Fruit fly (Drosophila melanogaster) whole organism, embryonic: Measurements from ENCODE around the gene Eig71Ea.
A peak's percentile ranks its signal among the peaks of the same experiment; 100 is the strongest.

ENCODE experiments used
- Abd-B ChIP-seq: fragments of 200-800 bp; sonication (Bioruptor generic); optimal IDR thresholded peaks from 2 replicates; lab custom pipeline; 2018; ENCODE audit warnings: missing biosample characterization, mild to moderate bottlenecking, missing genetic modification characterization, moderate library complexity
- Awh ChIP-seq: fragments of 200-800 bp; sonication (Bioruptor generic); IDR thresholded peaks from 2 replicates; pipeline ENCODE4, ENCODE4 v1.3.6; 2022; ENCODE audit warnings: missing biosample characterization, missing genetic modification characterization
- CG11247 ChIP-seq: fragments of 200-800 bp; sonication (Bioruptor generic); IDR thresholded peaks from 2 replicates; pipeline ENCODE4 v1.3.6; 2022; ENCODE audit warnings: missing biosample characterization, missing genetic modification characterization
- CG11696 ChIP-seq: fragments of 200-800 bp; sonication (Bioruptor generic); IDR thresholded peaks from 2 replicates; pipeline ENCODE4 v1.3.6; 2022; ENCODE audit warnings: missing biosample characterization, missing genetic modification characterization
- CG13287 ChIP-seq: fragments of 200-800 bp; sonication (Bioruptor generic); IDR thresholded peaks from 2 replicates; pipeline ENCODE4 v1.3.6; 2022; ENCODE audit warnings: missing biosample characterization, missing genetic modification characterization; ENCODE audit not compliant: partially characterized antibody
- CG13424 ChIP-seq: fragments of 200-800 bp; sonication (Bioruptor generic); optimal IDR thresholded peaks from 2 replicates; lab custom pipeline; 2019; ENCODE audit warnings: missing biosample characterization, mild to moderate bottlenecking, missing genetic modification characterization, moderate library complexity
- CG13775 ChIP-seq: fragments of 200-800 bp; sonication (Bioruptor generic); optimal IDR thresholded peaks from 3 replicates; lab custom pipeline; 2017; ENCODE audit warnings: missing biosample characterization, mild to moderate bottlenecking, missing genetic modification characterization
- CG14667 ChIP-seq: fragments of 200-800 bp; sonication (Bioruptor generic); IDR thresholded peaks from 2 replicates; pipeline ENCODE4 v1.3.6; 2022; ENCODE audit warnings: missing biosample characterization, missing genetic modification characterization
- CG14860 ChIP-seq: fragments of 200-800 bp; sonication (Bioruptor generic); IDR thresholded peaks from 3 replicates; pipeline ENCODE4 v1.3.6; 2022; ENCODE audit warnings: missing biosample characterization, missing genetic modification characterization; ENCODE audit not compliant: partially characterized antibody
- CG1529 ChIP-seq: fragments of 200-800 bp; sonication (Bioruptor generic); optimal IDR thresholded peaks from 3 replicates; lab custom pipeline; 2018; ENCODE audit warnings: missing biosample characterization, missing genetic modification characterization
- CG15479 ChIP-seq: fragments of 200-800 bp; sonication (Bioruptor generic); optimal IDR thresholded peaks from 3 replicates; lab custom pipeline; 2019; ENCODE audit warnings: missing biosample characterization, mild to moderate bottlenecking, missing genetic modification characterization, moderate library complexity
- CG15514 ChIP-seq: fragments of 200-800 bp; sonication (Bioruptor generic); optimal IDR thresholded peaks from 3 replicates; lab custom pipeline; 2017; ENCODE audit warnings: missing biosample characterization, missing genetic modification characterization, mild to moderate bottlenecking, moderate library complexity, missing genetic modification reagents
- CG1647 ChIP-seq: fragments of 200-800 bp; sonication (Bioruptor generic); optimal IDR thresholded peaks from 3 replicates; lab custom pipeline; 2016; ENCODE audit warnings: missing biosample characterization, missing genetic modification characterization
- CG16779 ChIP-seq: fragments of 200-800 bp; sonication (Bioruptor generic); IDR thresholded peaks from 2 replicates; pipeline ENCODE4 v1.3.6; 2022; ENCODE audit warnings: missing biosample characterization, missing genetic modification characterization
- CG17802 ChIP-seq: fragments of 200-800 bp; sonication (Bioruptor generic); optimal IDR thresholded peaks from 2 replicates; lab custom pipeline; 2018; ENCODE audit warnings: missing biosample characterization, mild to moderate bottlenecking, missing genetic modification characterization, moderate library complexity
- CG17912 ChIP-seq: fragments of 200-800 bp; sonication (Bioruptor generic); optimal IDR thresholded peaks from 2 replicates; lab custom pipeline; 2018; ENCODE audit warnings: missing biosample characterization, mild to moderate bottlenecking, missing genetic modification characterization
- CG2199 ChIP-seq: fragments of 200-800 bp; sonication (Bioruptor generic); IDR thresholded peaks from 3 replicates; pipeline ENCODE4 v1.3.6; 2022; ENCODE audit warnings: missing biosample characterization, missing genetic modification characterization
- CG30431 ChIP-seq: fragments of 200-800 bp; sonication (Bioruptor generic); optimal IDR thresholded peaks from 2 replicates; lab custom pipeline; 2017; ENCODE audit warnings: missing biosample characterization, missing genetic modification characterization
- CG34376 ChIP-seq: fragments of 200-800 bp; sonication (Bioruptor generic); optimal IDR thresholded peaks from 2 replicates; lab custom pipeline; 2018; ENCODE audit warnings: missing biosample characterization, mild to moderate bottlenecking, missing genetic modification characterization
- CG3847 ChIP-seq: fragments of 200-800 bp; sonication (Bioruptor generic); IDR thresholded peaks from 2 replicates; pipeline ENCODE4 v1.3.6; 2022; ENCODE audit warnings: missing biosample characterization, missing genetic modification characterization
- CG4282 ChIP-seq: fragments of 200-800 bp; sonication (Bioruptor generic); optimal IDR thresholded peaks from 2 replicates; lab custom pipeline; 2016; ENCODE audit warnings: missing biosample characterization, missing genetic modification characterization
- CG4424 ChIP-seq: fragments of 200-800 bp; sonication (Bioruptor generic); optimal IDR thresholded peaks from 3 replicates; lab custom pipeline; 2016; ENCODE audit warnings: missing biosample characterization, missing genetic modification characterization
- CG4707 ChIP-seq: fragments of 200-800 bp; sonication (Bioruptor generic); optimal IDR thresholded peaks from 2 replicates; lab custom pipeline; 2018; ENCODE audit warnings: missing biosample characterization, mild to moderate bottlenecking, missing genetic modification characterization, moderate library complexity
- CG7839 ChIP-seq: fragments of 200-800 bp; sonication (Bioruptor generic); optimal IDR thresholded peaks from 3 replicates; lab custom pipeline; 2018; ENCODE audit warnings: missing biosample characterization, mild to moderate bottlenecking, missing genetic modification characterization, moderate library complexity
- CG8089 ChIP-seq: fragments of 200-800 bp; sonication (Bioruptor generic); optimal IDR thresholded peaks from 3 replicates; lab custom pipeline; 2016; ENCODE audit warnings: missing biosample characterization, missing genetic modification characterization
- D ChIP-seq, 2 experiments: fragments of 200-800 bp in 1 of 2; fragments of >200 bp in 1 of 2; sonication (Bioruptor generic) in 1 of 2; optimal IDR thresholded peaks; 2 replicates in 1 of 2; 3 replicates in 1 of 2; lab custom pipeline; 2017; ENCODE audit warnings: mild to moderate bottlenecking in 1 of 2, missing biosample characterization in 1 of 2, missing genetic modification characterization in 1 of 2, missing genetic modification reagents in 1 of 2
- Dll ChIP-seq: fragments of 200-800 bp; sonication (Bioruptor generic); IDR thresholded peaks from 4 replicates; pipeline ENCODE4 v1.3.6; 2022; ENCODE audit warnings: missing biosample characterization, missing genetic modification characterization; ENCODE audit not compliant: partially characterized antibody
- Gsc ChIP-seq: fragments of 200-800 bp; sonication (Bioruptor generic); IDR thresholded peaks from 2 replicates; pipeline ENCODE4 v1.3.6; 2022; ENCODE audit warnings: missing biosample characterization, missing genetic modification characterization
- H15 ChIP-seq: fragments of 200-800 bp; sonication (Bioruptor generic); IDR thresholded peaks from 3 replicates; pipeline ENCODE4 v1.3.6; 2022; ENCODE audit warnings: missing biosample characterization, missing genetic modification characterization
- HLH54F ChIP-seq: fragments of 200-800 bp; sonication (Bioruptor generic); optimal IDR thresholded peaks from 3 replicates; lab custom pipeline; 2016; ENCODE audit warnings: missing biosample characterization, missing genetic modification characterization
- HmgZ ChIP-seq: fragments of 200-800 bp; sonication (Bioruptor generic); optimal IDR thresholded peaks from 2 replicates; lab custom pipeline; 2018; ENCODE audit warnings: missing biosample characterization, mild to moderate bottlenecking, missing genetic modification characterization
- Med ChIP-seq: fragments of 200-800 bp; sonication (Bioruptor generic); peaks from one replicate; lab custom pipeline; 2016; ENCODE audit warnings: missing biosample characterization, missing genetic modification characterization, mild to moderate bottlenecking, inconsistent platforms, moderate library complexity
- Mes4 ChIP-seq: fragments of 200-800 bp; sonication (Bioruptor generic); optimal IDR thresholded peaks from 2 replicates; lab custom pipeline; 2016; ENCODE audit warnings: missing biosample characterization, missing genetic modification characterization
- Sox100B ChIP-seq: fragments of 200-800 bp; sonication (Bioruptor generic); optimal IDR thresholded peaks from 3 replicates; lab custom pipeline; 2018; ENCODE audit warnings: missing biosample characterization, mild to moderate bottlenecking, missing genetic modification characterization
- abd-A ChIP-seq: fragments of 200-800 bp; sonication (Bioruptor generic); optimal IDR thresholded peaks from 3 replicates; lab custom pipeline; 2019; ENCODE audit warnings: missing biosample characterization, mild to moderate bottlenecking, missing genetic modification characterization, moderate library complexity
- bigmax ChIP-seq: fragments of 200-800 bp; sonication (Bioruptor generic); optimal IDR thresholded peaks from 2 replicates; lab custom pipeline; 2018; ENCODE audit warnings: missing biosample characterization, mild to moderate bottlenecking, missing genetic modification characterization
- cas ChIP-seq: fragments of 200-800 bp; sonication (Bioruptor generic); IDR thresholded peaks from 2 replicates; pipeline ENCODE4 v1.3.6; 2022; ENCODE audit warnings: missing biosample characterization, missing genetic modification characterization
- danr ChIP-seq: fragments of 200-800 bp; sonication (Bioruptor generic); IDR thresholded peaks from 2 replicates; pipeline ENCODE4 v1.3.6; 2022; ENCODE audit warnings: missing biosample characterization, missing genetic modification characterization
- en ChIP-seq: fragments of 200-800 bp; sonication (Bioruptor generic); optimal IDR thresholded peaks from 2 replicates; lab custom pipeline; 2016; ENCODE audit warnings: missing biosample characterization, missing genetic modification characterization
- fd3F ChIP-seq: fragments of 200-800 bp; sonication (Bioruptor generic); optimal IDR thresholded peaks from 2 replicates; lab custom pipeline; 2018; ENCODE audit warnings: missing biosample characterization, mild to moderate bottlenecking, missing genetic modification characterization, moderate library complexity
- gcm2 ChIP-seq: fragments of 200-800 bp; sonication (Bioruptor generic); optimal IDR thresholded peaks from 2 replicates; lab custom pipeline; 2016; ENCODE audit warnings: missing biosample characterization, missing genetic modification characterization
- gem ChIP-seq: fragments of 200-800 bp; sonication (Bioruptor generic); optimal IDR thresholded peaks from 2 replicates; lab custom pipeline; 2019; ENCODE audit warnings: missing biosample characterization, mild to moderate bottlenecking, missing genetic modification characterization, moderate library complexity
- ham ChIP-seq: fragments of 200-800 bp; sonication (Bioruptor generic); IDR thresholded peaks from 2 replicates; pipeline ENCODE4 v1.3.6; 2022; ENCODE audit warnings: missing biosample characterization, missing genetic modification characterization
- hth ChIP-seq: fragments of >200 bp; optimal IDR thresholded peaks from 2 replicates; lab custom pipeline; 2017; ENCODE audit warnings: inconsistent platforms
- jigr1 ChIP-seq: fragments of 200-800 bp; sonication (Bioruptor generic); IDR thresholded peaks from 3 replicates; pipeline ENCODE4 v1.3.6; 2022; ENCODE audit warnings: missing biosample characterization, missing genetic modification characterization
- ro ChIP-seq: fragments of 200-800 bp; sonication (Bioruptor generic); IDR thresholded peaks from 2 replicates; pipeline ENCODE4 v1.3.6; 2022; ENCODE audit warnings: missing biosample characterization, missing genetic modification characterization
- salm ChIP-seq: fragments of 200-800 bp; sonication (Bioruptor generic); optimal IDR thresholded peaks from 2 replicates; lab custom pipeline; 2018; ENCODE audit warnings: missing biosample characterization, mild to moderate bottlenecking, missing genetic modification characterization
- sens-2 ChIP-seq: fragments of 200-800 bp; sonication (Bioruptor generic); IDR thresholded peaks from 2 replicates; pipeline ENCODE4 v1.3.6; 2022; ENCODE audit warnings: missing biosample characterization, missing genetic modification characterization
- shn ChIP-seq: fragments of 200-800 bp; sonication (Bioruptor generic); optimal IDR thresholded peaks from 3 replicates; lab custom pipeline; 2016; ENCODE audit warnings: missing biosample characterization, missing genetic modification characterization
- tx ChIP-seq: fragments of 200-800 bp; sonication (Bioruptor generic); optimal IDR thresholded peaks from 2 replicates; lab custom pipeline; 2016; ENCODE audit warnings: missing biosample characterization, missing genetic modification characterization
- zen ChIP-seq: fragments of 200-800 bp; sonication (Bioruptor generic); optimal IDR thresholded peaks from 3 replicates; lab custom pipeline; 2018; ENCODE audit warnings: missing biosample characterization, mild to moderate bottlenecking, missing genetic modification characterization, moderate library complexity
- zf30C ChIP-seq: fragments of 200-800 bp; sonication (Bioruptor generic); optimal IDR thresholded peaks from 3 replicates; lab custom pipeline; 2018; ENCODE audit warnings: missing biosample characterization, mild to moderate bottlenecking, missing genetic modification characterization

Gene Eig71Ea

DNA sequence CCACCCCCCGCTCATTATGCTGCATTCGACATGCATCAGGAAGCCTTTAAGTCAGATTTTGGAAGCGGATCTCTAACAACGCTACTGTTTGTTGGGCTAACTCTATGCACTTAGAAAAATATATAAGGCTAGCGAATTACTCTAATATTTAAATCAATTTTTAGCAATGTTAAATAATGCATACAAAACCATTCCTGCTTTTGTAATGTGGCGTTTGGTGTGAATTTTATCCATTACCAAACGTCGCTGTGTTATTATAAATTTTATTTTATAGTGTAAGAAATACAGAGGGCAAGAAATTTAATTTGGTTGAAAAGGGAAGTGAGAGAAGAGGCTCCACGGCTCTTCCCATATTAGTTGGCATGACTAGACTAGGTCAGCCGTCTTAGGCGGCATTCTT is 23.3 kb upstream of the Eig71Ea start (continued):
- TF ChIP-seq fd3F (GFP tag; lab: Kevin White, UChicago) (no peak), gem (tag; lab: Kevin White, UChicago) (peak; percentile 67), CG13424 (tag; lab: Kevin White, UChicago) (peak; percentile 29), jigr1 (GFP tag; lab: Robert Waterston, UW) (no peak), CG3847 (no peak), sens-2 (GFP tag; lab: Robert Waterston, UW) (no peak), ro (GFP tag; lab: Robert Waterston, UW) (no peak), CG13287 (GFP tag; lab: Robert Waterston, UW) (no peak), CG11247 (GFP tag; lab: Robert Waterston, UW) (no peak), CG34376 (GFP tag; lab: Kevin White, UChicago) (no peak), CG1529 (peak; percentile 13), Abd-B (GFP tag; lab: Kevin White, UChicago) (no peak), Sox100B (GFP tag; lab: Kevin White, UChicago) (no peak), D (optimal IDR thresholded peaks at IDR 0.05; lab: Kevin White, UChicago) (no peak), D (GFP tag; optimal IDR thresholded peaks at IDR 0.05; lab: Kevin White, UChicago) (peak; percentile 49), gcm2 (GFP tag; lab: Kevin White, UChicago) (no peak), CG4424 (GFP tag; lab: Kevin White, UChicago) (peak; percentile 43), CG4282 (GFP tag; lab: Kevin White, UChicago) (no peak), CG13775 (no peak), shn (GFP tag; lab: Kevin White, UChicago) (no peak), CG30431 (GFP tag; lab: Kevin White, UChicago) (peak; percentile 25), hth (lab: Kevin White, UChicago) (no peak), en (GFP tag; lab: Kevin White, UChicago) (no peak), HmgZ (tag; lab: Kevin White, UChicago) (no peak), abd-A (tag; lab: Kevin White, UChicago) (no peak), ham (no peak), zf30C (GFP tag; lab: Kevin White, UChicago) (peak; percentile 19), HLH54F (GFP tag; lab: Kevin White, UChicago) (no peak), CG16779 (no peak), CG15479 (GFP tag; lab: Kevin White, UChicago) (no peak), CG4707 (GFP tag; lab: Kevin White, UChicago) (no peak), bigmax (GFP tag; lab: Kevin White, UChicago) (no peak), zen (peak; percentile 46), CG1647 (GFP tag; lab: Kevin White, UChicago) (no peak), Dll (GFP tag; lab: Robert Waterston, UW) (no peak), CG11696 (GFP tag; lab: Robert Waterston, UW) (no peak), CG14860 (no peak), cas (GFP tag; lab: Robert Waterston, UW) (no peak), Mes4 (GFP tag; lab: Kevin White, UChicago) (no peak), CG7839 (tag; lab: Kevin White, UChicago) (peak; percentile 29), Med (GFP tag; lab: Kevin White, UChicago) (peak; percentile 77), salm (tag; lab: Kevin White, UChicago) (no peak), tx (GFP tag; lab: Kevin White, UChicago) (no peak), Gsc (no peak), CG2199 (GFP tag; lab: Robert Waterston, UW) (no peak), H15 (GFP tag; lab: Robert Waterston, UW) (no peak), CG17802 (tag; lab: Kevin White, UChicago) (peak; percentile 12), CG17912 (GFP tag; lab: Kevin White, UChicago) (no peak), CG14667 (GFP tag; lab: Robert Waterston, UW) (no peak), CG8089 (GFP tag; lab: Kevin White, UChicago) (no peak), Awh (GFP tag; lab: Robert Waterston, UW) (no peak), danr (no peak), CG15514 (no peak)
